Worm (Caenorhabditis elegans) whole organism, L1 larva: ENCODE data around the gene cyn-16.

Experiments used
- alr-1 ChIP-seq: fragments of 200-800 bp; sonication (Bioruptor generic); optimal IDR thresholded peaks from 2 replicates; lab custom pipeline; 2018; ENCODE audit warnings: borderline replicate concordance, mild to moderate bottlenecking, missing genetic modification characterization, missing compliant biosample characterization
- ceh-82 ChIP-seq, 3 experiments: fragments of 150-350 bp in 1 of 3; sonication (generic microtip) in 2 of 3; optimal IDR thresholded peaks; 2 replicates each; lab custom pipeline; 2014 to 2017; ENCODE audit warnings: missing biosample characterization in 3 of 3, missing genetic modification characterization in 3 of 3
- grh-1 ChIP-seq: fragments of 200-800 bp; sonication (Bioruptor generic); IDR thresholded peaks from 2 replicates; pipeline ENCODE4 v1.3.6; 2022; ENCODE audit warnings: missing genetic modification reagents, missing genetic modification characterization, missing compliant biosample characterization
- lin-15B ChIP-seq: fragments of 150-350 bp; sonication (generic microtip); optimal IDR thresholded peaks from 3 replicates; lab custom pipeline; 2014; ENCODE audit warnings: missing biosample characterization, missing genetic modification characterization
- lin-39 ChIP-seq: fragments of 150-350 bp; optimal IDR thresholded peaks from 2 replicates; lab custom pipeline; 2014; ENCODE audit warnings: missing biosample characterization, missing genetic modification reagents, missing genetic modification characterization
- nhr-76 ChIP-seq: sonication (generic microtip); optimal IDR thresholded peaks from 2 replicates; lab custom pipeline; 2017; ENCODE audit warnings: missing biosample characterization, missing genetic modification characterization
- pqm-1 ChIP-seq: sonication (generic microtip); optimal IDR thresholded peaks from 3 replicates; lab custom pipeline; 2017; ENCODE audit warnings: missing biosample characterization, missing genetic modification characterization
- sox-4 ChIP-seq: sonication (generic microtip); optimal IDR thresholded peaks from 2 replicates; lab custom pipeline; 2016; ENCODE audit warnings: missing genetic modification characterization, missing compliant biosample characterization
- vab-15 ChIP-seq: sonication (generic microtip); optimal IDR thresholded peaks from 2 replicates; lab custom pipeline; 2017; ENCODE audit warnings: missing genotype, mild to moderate bottlenecking, missing genetic modification characterization, missing compliant biosample characterization

DNA sequence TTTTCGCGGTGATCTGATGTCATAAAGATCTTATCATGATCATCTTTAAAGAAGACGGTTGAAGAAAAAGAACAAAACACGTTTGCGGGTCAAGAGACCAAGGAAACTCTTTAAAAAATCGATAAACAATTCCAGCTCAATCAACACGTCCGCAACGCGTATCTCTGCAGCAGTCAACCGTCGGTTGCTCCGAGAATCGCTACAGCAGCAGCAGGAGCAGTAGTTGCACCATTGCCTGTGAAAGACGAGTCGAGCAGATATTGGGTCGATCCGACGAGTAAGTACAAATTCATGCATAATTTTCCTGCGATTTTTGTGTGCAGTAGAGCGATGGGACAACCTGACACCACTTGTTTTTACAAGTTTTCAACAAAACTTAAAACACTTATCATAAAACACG, 18.0 kb upstream of the cyn-16 start:
- TF ChIP-seq grh-1 (GFP tag; lab: Robert Waterston, UW) (no peak), pqm-1 (tag; lab: Kevin White, UChicago) (no peak), sox-4 (tag; lab: Kevin White, UChicago) (no peak), lin-15B (tag; lab: Kevin White, UChicago) (no peak), ceh-82 (tag; optimal IDR thresholded peaks at IDR 0.05; lab: Kevin White, UChicago) (no peak), lin-39 (tag; lab: Kevin White, UChicago) (no peak), vab-15 (tag; lab: Kevin White, UChicago) (no peak), alr-1 (tag; lab: Kevin White, UChicago) (no peak), nhr-76 (tag; lab: Kevin White, UChicago) (no peak)
